Fruit fly (Drosophila melanogaster) whole organism, embryonic: Measurements from ENCODE around the gene CG43938.

Experiments
- B-H2 ChIP-seq: fragments of 200-800 bp; sonication (Bioruptor generic); optimal IDR thresholded peaks from 2 replicates; lab custom pipeline; 2018; ENCODE audit warnings: missing biosample characterization, mild to moderate bottlenecking, missing genetic modification characterization
- Bteb2 ChIP-seq: fragments of 200-800 bp; sonication (Bioruptor generic); optimal IDR thresholded peaks from 2 replicates; lab custom pipeline; 2016; ENCODE audit warnings: missing biosample characterization, missing genetic modification characterization
- CG12299 ChIP-seq: fragments of 200-800 bp; sonication (Bioruptor generic); optimal IDR thresholded peaks from 2 replicates; lab custom pipeline; 2018; ENCODE audit warnings: missing biosample characterization, mild to moderate bottlenecking, missing genetic modification characterization
- CG12659 ChIP-seq: fragments of 200-800 bp; sonication (Bioruptor generic); optimal IDR thresholded peaks from 3 replicates; lab custom pipeline; 2017; ENCODE audit warnings: mild to moderate bottlenecking, missing biosample characterization, missing genetic modification reagents, missing genetic modification characterization
- CG14014 ChIP-seq: fragments of 200-800 bp; sonication (Bioruptor generic); IDR thresholded peaks from 2 replicates; pipeline ENCODE4 v1.3.6; 2022; ENCODE audit warnings: missing biosample characterization, missing genetic modification characterization
- CG14441 ChIP-seq: fragments of 200-800 bp; sonication (Bioruptor generic); IDR thresholded peaks from 2 replicates; pipeline ENCODE4 v1.3.6; 2022; ENCODE audit warnings: missing biosample characterization, missing genetic modification characterization
- CG14965 ChIP-seq: fragments of 200-800 bp; sonication (Bioruptor generic); optimal IDR thresholded peaks from 2 replicates; lab custom pipeline; 2016; ENCODE audit warnings: missing biosample characterization, missing genetic modification characterization, borderline replicate concordance
- CG15601 ChIP-seq: fragments of 200-800 bp; sonication (Bioruptor generic); optimal IDR thresholded peaks from 3 replicates; lab custom pipeline; 2019; ENCODE audit warnings: missing biosample characterization, mild to moderate bottlenecking, missing genetic modification characterization, moderate library complexity
- CG16863 ChIP-seq: fragments of 200-800 bp; sonication (Bioruptor generic); optimal IDR thresholded peaks from 3 replicates; lab custom pipeline; 2016; ENCODE audit warnings: missing biosample characterization, missing genetic modification characterization
- CG1832 ChIP-seq: fragments of 200-800 bp; sonication (Bioruptor generic); optimal IDR thresholded peaks from 2 replicates; lab custom pipeline; 2017; ENCODE audit warnings: missing biosample characterization, mild to moderate bottlenecking, missing genetic modification characterization, inconsistent platforms
- CG18476 ChIP-seq: fragments of 200-800 bp; sonication (Bioruptor generic); optimal IDR thresholded peaks from 2 replicates; lab custom pipeline; 2016; ENCODE audit warnings: missing biosample characterization, mild to moderate bottlenecking, missing genetic modification characterization
- CG2712 ChIP-seq: fragments of 200-800 bp; optimal IDR thresholded peaks from 3 replicates; lab custom pipeline; 2019; ENCODE audit warnings: missing biosample characterization, mild to moderate bottlenecking, missing genetic modification characterization, moderate library complexity
- CG32532 ChIP-seq: fragments of 200-800 bp; sonication (Bioruptor generic); IDR thresholded peaks from 2 replicates; pipeline ENCODE4 v1.3.6; 2022; ENCODE audit warnings: missing biosample characterization, missing genetic modification characterization
- CG6254 ChIP-seq: fragments of 200-800 bp; sonication (Bioruptor generic); optimal IDR thresholded peaks from 3 replicates; lab custom pipeline; 2017; ENCODE audit warnings: mild to moderate bottlenecking, missing biosample characterization, missing genetic modification reagents, missing genetic modification characterization
- CG6683 ChIP-seq: fragments of 200-800 bp; sonication (Bioruptor generic); optimal IDR thresholded peaks from 2 replicates; lab custom pipeline; 2017; ENCODE audit warnings: missing biosample characterization, mild to moderate bottlenecking, missing genetic modification characterization, missing genetic modification reagents
- CG8924 ChIP-seq: fragments of 200-800 bp; optimal IDR thresholded peaks from 3 replicates; lab custom pipeline; 2019; ENCODE audit warnings: missing biosample characterization, mild to moderate bottlenecking, missing genetic modification characterization, moderate library complexity
- Deaf1 ChIP-seq: fragments of 200-800 bp; optimal IDR thresholded peaks from 3 replicates; lab custom pipeline; 2019; ENCODE audit warnings: missing biosample characterization, mild to moderate bottlenecking, missing genetic modification characterization, moderate library complexity
- Dfd ChIP-seq, 2 experiments: fragments of >200 bp; optimal IDR thresholded peaks; 2 replicates each; lab custom pipeline; 2017; ENCODE audit warnings: missing biosample characterization in 2 of 2, missing genetic modification characterization in 2 of 2
- Dll ChIP-seq: fragments of 200-800 bp; sonication (Bioruptor generic); IDR thresholded peaks from 4 replicates; pipeline ENCODE4 v1.3.6; 2022; ENCODE audit warnings: missing biosample characterization, missing genetic modification characterization; ENCODE audit not compliant: partially characterized antibody
- Doc2 ChIP-seq: fragments of 200-800 bp; sonication (Bioruptor generic); IDR thresholded peaks from 2 replicates; pipeline ENCODE4 v1.3.6; 2022; ENCODE audit warnings: missing biosample characterization, missing genetic modification characterization
- Drgx ChIP-seq: fragments of 200-800 bp; sonication (Bioruptor generic); IDR thresholded peaks from 2 replicates; pipeline ENCODE4 v1.3.6; 2022; ENCODE audit warnings: missing biosample characterization, missing genetic modification characterization
- E2f2 ChIP-seq: fragments of 200-800 bp; sonication (Bioruptor generic); IDR thresholded peaks from 2 replicates; pipeline ENCODE4 v1.3.6; 2022; ENCODE audit warnings: missing biosample characterization, missing genetic modification characterization
- Med ChIP-seq: fragments of 200-800 bp; sonication (Bioruptor generic); peaks from one replicate; lab custom pipeline; 2016; ENCODE audit warnings: missing biosample characterization, missing genetic modification characterization, mild to moderate bottlenecking, inconsistent platforms, moderate library complexity
- Pdp1 ChIP-seq, 2 experiments: fragments of 200-800 bp; sonication (Bioruptor generic); optimal IDR thresholded peaks; 3 replicates each; lab custom pipeline; 2016; ENCODE audit warnings: missing biosample characterization in 2 of 2, missing genetic modification characterization in 2 of 2, mild to moderate bottlenecking in 1 of 2, moderate library complexity in 1 of 2
- Sry-δ ChIP-seq: fragments of 200-800 bp; sonication (Bioruptor generic); optimal IDR thresholded peaks from 2 replicates; lab custom pipeline; 2016; ENCODE audit warnings: missing biosample characterization, missing genetic modification characterization
- al ChIP-seq: fragments of 200-800 bp; sonication (Bioruptor generic); IDR thresholded peaks from 2 replicates; pipeline ENCODE4 v1.3.6; 2022; ENCODE audit warnings: missing biosample characterization, missing genetic modification characterization
- ase ChIP-seq: fragments of 200-800 bp; sonication (Bioruptor generic); IDR thresholded peaks from 3 replicates; pipeline ENCODE4 v1.3.6; 2022; ENCODE audit warnings: missing biosample characterization, missing genetic modification characterization
- cato ChIP-seq: fragments of 200-800 bp; sonication (Bioruptor generic); optimal IDR thresholded peaks from 2 replicates; lab custom pipeline; 2016; ENCODE audit warnings: missing biosample characterization, missing genetic modification characterization, borderline replicate concordance
- caup ChIP-seq: fragments of 200-800 bp; sonication (Bioruptor generic); optimal IDR thresholded peaks from 3 replicates; lab custom pipeline; 2017; ENCODE audit warnings: missing biosample characterization, mild to moderate bottlenecking, missing genetic modification characterization, moderate library complexity; ENCODE audit not compliant: severe bottlenecking
- cg ChIP-seq: fragments of 200-800 bp; sonication (Bioruptor generic); optimal IDR thresholded peaks from 3 replicates; lab custom pipeline; 2019; ENCODE audit warnings: missing biosample characterization, mild to moderate bottlenecking, missing genetic modification characterization, moderate library complexity
- chm ChIP-seq: fragments of 200-800 bp; sonication (Bioruptor generic); IDR thresholded peaks from 2 replicates; pipeline ENCODE4 v1.3.6; 2022; ENCODE audit warnings: missing biosample characterization, missing genetic modification characterization
- ci ChIP-seq: fragments of 200-800 bp; sonication (Bioruptor generic); IDR thresholded peaks from 3 replicates; pipeline ENCODE4 v1.3.6; 2022; ENCODE audit warnings: missing biosample characterization, missing genetic modification characterization
- croc ChIP-seq: fragments of 200-800 bp; sonication (Bioruptor generic); conservative IDR thresholded peaks from 3 replicates; pipeline ENCODE4 v1.3.6; 2022; ENCODE audit warnings: missing biosample characterization, missing genetic modification characterization
- crol ChIP-seq: fragments of 200-800 bp; sonication (Bioruptor generic); IDR thresholded peaks from 2 replicates; pipeline ENCODE4 v1.3.6; 2022; ENCODE audit warnings: missing biosample characterization, missing genetic modification characterization
- dan ChIP-seq: fragments of 200-800 bp; sonication (Bioruptor generic); IDR thresholded peaks from 2 replicates; pipeline ENCODE4 v1.3.6; 2022; ENCODE audit warnings: missing biosample characterization, missing genetic modification characterization
- dpn ChIP-seq, 2 experiments: fragments of 200-800 bp; sonication (Bioruptor generic); optimal IDR thresholded peaks; 3 replicates each; lab custom pipeline; 2016; ENCODE audit warnings: missing biosample characterization in 2 of 2, missing genetic modification characterization in 2 of 2
- grn ChIP-seq: fragments of 200-800 bp; sonication (Bioruptor generic); optimal IDR thresholded peaks from 3 replicates; lab custom pipeline; 2017; ENCODE audit warnings: missing biosample characterization, missing genetic modification characterization
- hth ChIP-seq: fragments of >200 bp; optimal IDR thresholded peaks from 2 replicates; lab custom pipeline; 2017; ENCODE audit warnings: inconsistent platforms
- lilli ChIP-seq: fragments of 200-800 bp; sonication (Bioruptor generic); optimal IDR thresholded peaks from 3 replicates; lab custom pipeline; 2016; ENCODE audit warnings: missing biosample characterization, missing genetic modification characterization
- mirr ChIP-seq: fragments of 200-800 bp; sonication (Bioruptor generic); optimal IDR thresholded peaks from 3 replicates; lab custom pipeline; 2018; ENCODE audit warnings: missing biosample characterization, mild to moderate bottlenecking, missing genetic modification characterization
- nau ChIP-seq: fragments of 200-800 bp; sonication (Bioruptor generic); optimal IDR thresholded peaks from 3 replicates; lab custom pipeline; 2017; ENCODE audit warnings: missing biosample characterization, mild to moderate bottlenecking, missing genetic modification characterization, missing genetic modification reagents
- p53 ChIP-seq: fragments of 200-800 bp; sonication (Bioruptor generic); optimal IDR thresholded peaks from 2 replicates; lab custom pipeline; 2016; ENCODE audit warnings: missing biosample characterization, missing genetic modification characterization
- peb ChIP-seq: fragments of 200-800 bp; sonication (Bioruptor generic); IDR thresholded peaks from 2 replicates; pipeline ENCODE4 v1.3.6; 2022; ENCODE audit warnings: missing biosample characterization, missing genetic modification characterization
- pita ChIP-seq: fragments of 200-800 bp; sonication (Bioruptor generic); optimal IDR thresholded peaks from 2 replicates; lab custom pipeline; 2017; ENCODE audit warnings: missing biosample characterization, mild to moderate bottlenecking, missing genetic modification characterization
- ro ChIP-seq: fragments of 200-800 bp; sonication (Bioruptor generic); IDR thresholded peaks from 2 replicates; pipeline ENCODE4 v1.3.6; 2022; ENCODE audit warnings: missing biosample characterization, missing genetic modification characterization
- so ChIP-seq: fragments of 200-800 bp; sonication (Bioruptor generic); IDR thresholded peaks from 3 replicates; pipeline ENCODE4 v1.3.6; 2022; ENCODE audit warnings: missing biosample characterization, missing genetic modification characterization
- tup ChIP-seq: fragments of 200-800 bp; sonication (Bioruptor generic); optimal IDR thresholded peaks from 2 replicates; lab custom pipeline; 2016; ENCODE audit warnings: missing biosample characterization, mild to moderate bottlenecking, missing genetic modification characterization, moderate library complexity
- vnd ChIP-seq: fragments of 200-800 bp; sonication (Bioruptor generic); IDR thresholded peaks from 3 replicates; pipeline ENCODE4 v1.3.6; 2022; ENCODE audit warnings: missing biosample characterization, missing genetic modification characterization; ENCODE audit not compliant: partially characterized antibody
- wek ChIP-seq: fragments of 200-800 bp; sonication (Bioruptor generic); optimal IDR thresholded peaks from 3 replicates; lab custom pipeline; 2018; ENCODE audit warnings: missing biosample characterization, mild to moderate bottlenecking, missing genetic modification characterization, moderate library complexity

CG43938 gene

dm6 chr3L:21172527-21173253 is 51.2 kb downstream of the CG43938 start, which contains the start of the genes chb and AsnS (continued):
- TF ChIP-seq cato (peak; percentile 78), crol (GFP tag; lab: Robert Waterston, UW) (peak; percentile 12; the same call in 1 of the 2 replicates), Drgx (peak; percentile 89), hth (lab: Kevin White, UChicago) (no peak), CG12659 (peak; percentile 86), lilli (peak; percentile 85), ci (GFP tag; lab: Robert Waterston, UW) (peak; percentile 91), Bteb2 (GFP tag; lab: Kevin White, UChicago) (peak; percentile 88), mirr (GFP tag; lab: Kevin White, UChicago) (peak; percentile 90), wek (GFP tag; lab: Kevin White, UChicago) (no peak), CG14441 (GFP tag; lab: Robert Waterston, UW) (peak; percentile 94), CG14965 (GFP tag; lab: Kevin White, UChicago) (no peak), ro (GFP tag; lab: Robert Waterston, UW) (peak; percentile 62), CG16863 (GFP tag; lab: Kevin White, UChicago) (peak; percentile 57), CG12299 (peak; percentile 89), Pdp1 (GFP tag; optimal IDR thresholded peaks at IDR 0.05; lab: Kevin White, UChicago) (peak; percentile 73 to 85), pita (GFP tag; lab: Kevin White, UChicago) (no peak), Sry-δ (peak; percentile 24), peb (GFP tag; lab: Robert Waterston, UW) (peak; percentile 87), tup (peak; percentile 32), CG14014 (GFP tag; lab: Robert Waterston, UW) (peak; percentile 93), nau (GFP tag; lab: Kevin White, UChicago) (peak; percentile 70), dan (no peak), so (peak; percentile 87), CG1832 (GFP tag; lab: Kevin White, UChicago) (no peak), CG2712 (peak; percentile 95), al (peak; percentile 91), cg (no peak), caup (GFP tag; lab: Kevin White, UChicago) (peak; percentile 83), Dfd (GFP tag; optimal IDR thresholded peaks at IDR 0.05; lab: Kevin White, UChicago) (peak in 1 of 2 experiments; percentile 68), ase (peak; percentile 91), vnd (no peak), chm (GFP tag; lab: Robert Waterston, UW) (peak; percentile 76; the same call in 1 of the 2 replicates), Deaf1 (no peak), dpn (GFP tag; optimal IDR thresholded peaks at IDR 0.05; lab: Kevin White, UChicago) (peak; percentile 74 to 89), CG15601 (tag; lab: Kevin White, UChicago) (peak; percentile 51), Doc2 (peak; percentile 53), Dll (no peak), E2f2 (peak; percentile 72), CG8924 (peak; percentile 94), CG18476 (GFP tag; lab: Kevin White, UChicago) (peak; percentile 73), CG6683 (GFP tag; lab: Kevin White, UChicago) (peak; percentile 75), grn (GFP tag; lab: Kevin White, UChicago) (peak; percentile 6), Med (peak; percentile 95), B-H2 (GFP tag; lab: Kevin White, UChicago) (no peak), croc (GFP tag; lab: Robert Waterston, UW) (peak; percentile 74), CG32532 (GFP tag; lab: Robert Waterston, UW) (peak; percentile 96), CG6254 (GFP tag; lab: Kevin White, UChicago) (peak; percentile 12), p53 (GFP tag; lab: Kevin White, UChicago) (peak; percentile 5)
